Worm (Caenorhabditis elegans): ENCODE data around the gene K10G4.10.
"Not testable (repeated sequence)": the region's sequence is repeated elsewhere in the genome, so short reads cannot be mapped to it uniquely, and the experiment has no call there.

Gene K10G4.10

ce11 chrV:17257637-17258036, 15.7 kb upstream of the K10G4.10 start:
- peak; percentile 59; the same call in 1 of the 2 replicates for TF ChIP-seq set-16 (GFP tag; IDR thresholded peaks at IDR 0.05)
- TF ChIP-seq skn-1 (tag; optimal IDR thresholded peaks at IDR 0.05) = no peak

ce11 chrV:17258244-17258643, 15.1 kb upstream of the K10G4.10 start:
- TF ChIP-seq pqm-1 (tag; optimal IDR thresholded peaks at IDR 0.05) = peak; percentile 32
- TF ChIP-seq ctbp-1 (GFP tag; IDR thresholded peaks at IDR 0.05) = no peak
- TF ChIP-seq Y5F2A.4 (GFP tag; optimal IDR thresholded peaks at IDR 0.05) = no peak
- peak in 1 of 2 experiments; percentile 1 for TF ChIP-seq unc-62 (GFP tag; optimal IDR thresholded peaks at IDR 0.05 in 1 of 2)
- TF ChIP-seq unc-62 (tag; optimal IDR thresholded peaks at IDR 0.05) = no peak
- no peak for TF ChIP-seq nhr-41 (GFP tag; IDR thresholded peaks at IDR 0.05)
- TF ChIP-seq duxl-1 (tag; optimal IDR thresholded peaks at IDR 0.05; ENCODE audit: poor library complexity) = peak; percentile 64

ce11 chrV:17258868-17259267, 14.5 kb upstream of the K10G4.10 start, which contains the start of gene fbxa-85:
Gene fbxa-85 (plus strand): TSS chrV:17259168.
- TF ChIP-seq vab-7 (GFP tag; IDR thresholded peaks at IDR 0.05) (no peak), unc-62 (GFP tag; optimal IDR thresholded peaks at IDR 0.05 in 1 of 2) (peak in 1 of 2 experiments; percentile 72), unc-62 (tag; optimal IDR thresholded peaks at IDR 0.05) (no peak)

ce11 chrV:17261385-17261784, 12.0 kb upstream of the K10G4.10 start:
- TF ChIP-seq egl-43 (GFP tag; IDR thresholded peaks at IDR 0.05) (no peak), lim-7 (GFP tag; IDR thresholded peaks at IDR 0.05) (0 out of 2 replicates have a peak, but pooled peaks have one; percentile 37), spr-1 (tag; optimal IDR thresholded peaks at IDR 0.05) (no peak), hlh-30 (tag; optimal IDR thresholded peaks at IDR 0.05; ENCODE audit: insufficient read depth) (no peak)

ce11 chrV:17264855-17265254, 8.5 kb upstream of the K10G4.10 start, which contains the start of gene K10G4.3:
Gene K10G4.3 (minus strand): TSS chrV:17264955.
- not testable (repeated sequence) for TF ChIP-seq daf-12 (tag; optimal IDR thresholded peaks at IDR 0.05); egl-43 (GFP tag; IDR thresholded peaks at IDR 0.05); aly-2 (tag; optimal IDR thresholded peaks at IDR 0.05)

ce11 chrV:17272112-17272511, 1.2 kb upstream of the K10G4.10 start:
- TF ChIP-seq set-16 (GFP tag; IDR thresholded peaks at IDR 0.05) (no peak), lin-38 (GFP tag; IDR thresholded peaks at IDR 0.05) (no peak), mdt-29 (GFP tag; IDR thresholded peaks at IDR 0.05) (no peak), arid-1 (GFP tag; conservative IDR thresholded peaks at IDR 0.05) (no peak), unc-62 (GFP tag; optimal IDR thresholded peaks at IDR 0.05 in 1 of 2) (peak in 1 of 2 experiments; percentile 91), unc-62 (tag; optimal IDR thresholded peaks at IDR 0.05) (no peak)

- TF ChIP-seq aha-1 (tag) = peak; percentile 95
- no peak for TF ChIP-seq ceh-28 (tag; optimal IDR thresholded peaks at IDR 0.05)
Measured at ce11 chrV:17284159-17284558, 10.8 kb downstream of the K10G4.10 start.

ce11 chrV:17292740-17293139, 19.4 kb downstream of the K10G4.10 start:
- TF ChIP-seq fkh-10 (GFP tag; optimal IDR thresholded peaks at IDR 0.05) = no peak
- TF ChIP-seq aha-1 (tag) = peak; percentile 92
- TF ChIP-seq ceh-44 (GFP tag; IDR thresholded peaks at IDR 0.05) = 0 out of 2 replicates have a peak, but pooled peaks have one; percentile 17

- peak in 1 of 2 experiments; percentile 92 for TF ChIP-seq unc-62 (GFP tag; optimal IDR thresholded peaks at IDR 0.05 in 1 of 2)
- no peak for TF ChIP-seq unc-62 (tag; optimal IDR thresholded peaks at IDR 0.05)
- TF ChIP-seq spr-1 (tag; optimal IDR thresholded peaks at IDR 0.05) = no peak
Measured at ce11 chrV:17296443-17296842, 23.1 kb downstream of the K10G4.10 start.
